Fruit fly (Drosophila melanogaster) Kc167 (cell line): ENCODE results near the gene CG6023.

Source experiments
- Myc ChIP-seq: fragments of >200 bp; optimal IDR thresholded peaks from 2 replicates; lab custom pipeline; 2017; ENCODE audit warnings: missing external identifiers
- Sin3A ChIP-seq: fragments of >200 bp; optimal IDR thresholded peaks from 2 replicates; lab custom pipeline; 2018; ENCODE audit warnings: missing external identifiers
- h ChIP-seq: fragments of >200 bp; optimal IDR thresholded peaks from 3 replicates; lab custom pipeline; 2018; ENCODE audit warnings: missing external identifiers
- ttk ChIP-seq: sonication (Bioruptor generic); optimal IDR thresholded peaks from 2 replicates; lab custom pipeline; 2017; ENCODE audit warnings: missing external identifiers

DNA sequence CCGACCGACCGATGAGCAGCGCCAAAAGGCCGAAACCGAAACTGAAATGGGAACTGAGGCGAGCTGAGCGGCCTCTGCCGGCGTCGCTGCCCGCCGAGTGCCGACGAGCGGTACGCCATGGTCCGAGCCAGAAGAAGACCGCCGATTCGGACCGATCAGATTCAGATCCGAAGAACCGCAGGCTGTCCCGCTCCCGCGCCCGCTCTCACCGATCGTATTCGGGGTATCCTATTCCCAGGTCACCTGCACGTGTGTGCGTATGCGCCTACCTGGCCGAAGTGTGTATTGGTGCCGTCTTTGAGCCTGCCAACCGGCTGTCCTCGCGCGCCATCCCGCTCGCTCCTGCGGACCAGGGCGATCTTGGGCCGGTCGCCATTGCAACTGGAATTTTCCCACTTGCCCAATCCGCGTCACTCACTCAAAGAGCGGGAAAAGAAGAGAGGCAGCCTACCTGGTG, 11.7 kb downstream of the CG6023 start, which contains the start of gene upd1:
- TF ChIP-seq h = no peak
- no peak for TF ChIP-seq ttk (lab: Kevin White, UChicago)
- no peak for TF ChIP-seq Sin3A (lab: Kevin White, UChicago)
- TF ChIP-seq Myc (lab: Kevin White, UChicago) = no peak
